Fruit fly (Drosophila melanogaster) S2 (cell line): Measurements from ENCODE around the gene CG34461.

Experiments used
- CG8478 ChIP-seq: fragments of >200 bp; optimal IDR thresholded peaks from 2 replicates; lab custom pipeline; 2018
- CTCF ChIP-seq, 2 experiments: fragments of >200 bp; optimal IDR thresholded peaks; 2 replicates each; lab custom pipeline; 2018

Gene CG34461

dm6 chr3L:8345182-8345581 lies 19.5 kb downstream of the CG34461 start:
- TF ChIP-seq CTCF (optimal IDR thresholded peaks at IDR 0.05; lab: Kevin White, UChicago) = no peak
- no peak for TF ChIP-seq CG8478 (lab: Kevin White, UChicago)

DNA sequence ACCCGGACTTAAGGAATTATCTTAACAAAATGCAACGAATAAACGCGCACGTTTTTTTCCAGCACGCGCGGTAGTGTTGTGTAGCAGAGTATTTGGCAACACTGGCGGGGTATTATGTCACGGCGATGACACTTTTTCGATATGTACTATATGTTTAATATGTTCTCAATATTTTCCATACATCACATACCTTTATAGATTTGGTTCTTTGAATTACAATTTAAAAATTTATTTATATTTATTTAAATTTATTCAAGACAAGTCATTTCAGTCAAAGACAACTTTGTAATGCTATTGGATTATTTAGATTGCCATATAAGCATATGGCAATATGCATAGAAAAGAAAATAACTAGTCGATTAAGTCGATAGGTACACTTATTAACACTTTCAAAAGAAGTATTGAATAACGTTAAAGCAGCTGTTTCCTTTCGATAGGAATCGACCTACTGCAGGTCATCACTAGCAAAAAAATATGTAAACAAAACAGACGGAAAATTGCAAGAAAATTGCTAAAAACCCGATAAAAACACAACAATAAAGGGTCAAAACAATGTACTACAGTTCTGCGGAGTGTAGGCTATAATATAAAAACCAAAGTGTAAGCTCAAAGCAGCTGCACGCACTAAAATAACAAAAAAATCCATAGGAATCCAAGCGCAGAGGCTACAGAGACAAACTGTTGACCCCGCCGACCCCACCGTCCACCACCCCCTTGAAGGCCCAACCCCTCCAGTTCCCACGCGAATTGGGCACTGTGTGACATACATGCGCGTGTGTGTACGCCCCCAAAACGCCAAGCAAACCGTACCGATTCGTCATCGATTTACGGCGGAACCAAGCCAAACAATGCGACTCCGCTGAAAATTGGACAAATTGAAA lies 20.7 kb downstream of the CG34461 start, which contains the start of the genes CG7182 and GAPcenA:
Gene CG7182 (minus strand): TSS at position 283 of the 881 bp plus-strand sequence.
Gene GAPcenA (plus strand): TSS at position 462 of the 881 bp plus-strand sequence.
- TF ChIP-seq CTCF (optimal IDR thresholded peaks at IDR 0.05; lab: Kevin White, UChicago) = no peak
- TF ChIP-seq CG8478 (lab: Kevin White, UChicago) = no peak

dm6 chr3L:8347346-8347745 lies 21.7 kb downstream of the CG34461 start:
- TF ChIP-seq CTCF (optimal IDR thresholded peaks at IDR 0.05; lab: Kevin White, UChicago) = no peak

DNA sequence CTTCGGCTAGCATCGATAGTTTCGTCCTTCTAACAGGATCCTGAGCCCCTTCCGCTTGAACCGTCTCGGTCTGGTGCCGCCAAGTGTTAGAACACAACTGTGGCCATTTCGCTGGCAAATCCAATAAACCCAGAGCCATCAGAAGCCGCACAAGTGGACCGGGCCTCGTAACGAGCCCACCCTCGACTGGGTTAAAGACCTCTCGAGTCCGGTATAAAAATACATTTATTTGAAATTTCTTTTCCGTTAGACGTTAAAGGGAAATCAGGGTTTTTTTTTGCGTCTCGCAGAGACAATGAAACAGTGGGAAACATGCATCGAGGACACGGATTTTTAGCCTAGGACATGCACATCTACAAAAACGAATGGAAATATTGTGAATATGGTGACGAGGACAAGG lies 30.5 kb downstream of the CG34461 start, which contains the start of gene Culd:
Gene Culd (minus strand): TSS at position 101 of the 400 bp plus-strand sequence.
- TF ChIP-seq CG8478 (lab: Kevin White, UChicago) (no peak), CTCF (optimal IDR thresholded peaks at IDR 0.05; lab: Kevin White, UChicago) (no peak)

DNA sequence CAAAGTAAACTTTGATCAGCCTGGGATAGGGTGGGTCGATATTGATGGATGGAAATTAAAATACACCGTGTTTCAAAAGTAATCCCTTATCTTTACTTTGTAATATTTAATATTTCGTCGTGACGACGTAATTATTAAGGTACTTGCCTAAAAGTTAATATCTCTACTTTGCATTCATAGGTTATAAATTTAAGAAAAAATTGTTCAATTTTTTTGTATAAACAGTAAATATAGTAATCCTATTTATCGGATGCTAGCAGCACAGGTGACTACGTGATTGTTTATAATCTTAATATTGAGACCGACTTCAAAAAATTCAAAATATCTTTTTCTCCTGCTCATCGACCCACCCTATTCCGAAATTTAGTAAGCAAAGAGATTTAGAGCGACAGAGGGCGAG lies 32.5 kb downstream of the CG34461 start:
- TF ChIP-seq CTCF (optimal IDR thresholded peaks at IDR 0.05; lab: Kevin White, UChicago) = no peak
- no peak for TF ChIP-seq CG8478 (lab: Kevin White, UChicago)

DNA sequence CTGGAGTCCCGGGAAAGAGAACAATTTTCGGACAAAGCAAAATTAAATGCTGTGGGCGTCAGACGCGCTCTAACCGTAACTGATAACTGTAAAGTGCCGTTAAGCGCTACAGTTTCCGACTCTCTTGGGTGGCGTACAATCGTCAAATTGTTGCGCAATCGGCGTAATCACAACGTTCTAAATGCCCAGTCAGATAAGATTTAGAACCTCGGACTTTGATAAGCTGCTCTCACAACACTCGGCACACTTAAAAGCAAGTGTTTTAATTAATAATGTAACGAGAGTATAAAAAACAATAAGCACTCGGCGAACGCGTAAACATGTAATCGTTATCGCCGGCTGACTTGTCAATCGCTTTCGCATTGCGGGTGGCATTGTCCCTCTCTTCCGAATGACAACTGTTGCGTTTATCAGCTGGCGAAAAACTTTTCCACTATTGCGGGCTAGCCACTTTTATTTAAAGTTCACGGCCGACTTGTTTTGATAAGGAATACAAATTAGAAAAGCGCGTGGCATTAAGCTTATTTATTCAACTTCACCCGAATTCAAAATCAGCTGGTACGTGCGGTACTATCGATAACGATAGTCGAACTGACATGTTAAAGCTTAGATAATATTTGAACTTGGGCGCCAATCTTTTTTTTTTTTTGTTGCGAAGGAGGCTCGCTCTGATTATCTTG lies 33.3 kb downstream of the CG34461 start:
- no peak for TF ChIP-seq CTCF (optimal IDR thresholded peaks at IDR 0.05; lab: Kevin White, UChicago)
- TF ChIP-seq CG8478 (lab: Kevin White, UChicago) = no peak

DNA sequence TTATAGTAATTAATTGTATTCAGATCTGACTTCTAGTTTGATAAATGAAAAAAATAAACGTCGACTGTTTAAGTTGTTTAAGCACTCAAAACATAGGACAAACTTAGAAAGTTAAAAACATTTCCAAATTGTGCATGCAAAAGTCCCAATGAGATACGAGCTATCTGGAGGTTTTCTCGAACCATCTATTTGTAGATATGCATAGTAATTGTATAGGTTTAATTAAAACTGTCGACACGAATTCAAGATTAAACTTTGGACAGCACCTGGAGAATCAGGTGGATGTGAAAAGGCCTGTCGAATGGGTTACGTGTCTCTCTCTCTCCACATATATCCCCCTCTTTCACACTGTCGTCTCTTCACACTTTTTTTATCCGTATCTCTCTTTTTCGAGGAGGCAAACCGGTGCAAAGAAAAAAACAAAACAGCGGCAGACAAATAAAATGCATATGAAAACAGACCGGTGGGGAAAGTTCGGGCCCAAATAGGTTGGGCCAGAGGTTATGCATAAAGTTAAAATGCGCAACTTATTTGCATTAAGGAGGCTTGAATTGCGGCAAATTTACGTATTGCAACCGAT lies 34.5 kb downstream of the CG34461 start:
- no peak for TF ChIP-seq CG8478 (lab: Kevin White, UChicago)
- TF ChIP-seq CTCF (optimal IDR thresholded peaks at IDR 0.05; lab: Kevin White, UChicago) = no peak

- TF ChIP-seq CG8478 (lab: Kevin White, UChicago) (no peak), CTCF (optimal IDR thresholded peaks at IDR 0.05; lab: Kevin White, UChicago) (no peak)
Observed at dm6 chr3L:8360643-8361110, 35.0 kb downstream of the CG34461 start, which contains the start of gene Idh. Idh (minus strand) TSS chr3L:8360906.

DNA sequence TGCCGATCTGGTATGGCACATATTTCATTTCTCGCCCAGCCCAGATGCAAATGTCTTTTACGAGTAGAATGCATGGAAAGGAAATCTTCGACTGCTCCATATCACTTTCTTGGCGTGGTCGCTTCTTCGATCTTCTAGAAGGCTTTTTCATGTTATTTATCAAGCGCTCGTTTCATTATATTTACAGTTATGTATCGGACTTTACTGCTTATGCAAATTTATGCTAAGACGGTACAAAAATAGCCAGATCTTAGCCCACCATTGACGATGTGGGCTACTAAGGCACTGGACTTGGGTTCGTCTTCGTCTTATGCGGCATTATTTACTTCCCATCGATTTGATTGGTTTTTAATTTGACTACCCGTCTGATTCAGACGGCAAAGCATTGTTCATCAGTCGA lies 37.6 kb downstream of the CG34461 start:
- no peak for TF ChIP-seq CG8478 (lab: Kevin White, UChicago)
- no peak for TF ChIP-seq CTCF (optimal IDR thresholded peaks at IDR 0.05; lab: Kevin White, UChicago)

DNA sequence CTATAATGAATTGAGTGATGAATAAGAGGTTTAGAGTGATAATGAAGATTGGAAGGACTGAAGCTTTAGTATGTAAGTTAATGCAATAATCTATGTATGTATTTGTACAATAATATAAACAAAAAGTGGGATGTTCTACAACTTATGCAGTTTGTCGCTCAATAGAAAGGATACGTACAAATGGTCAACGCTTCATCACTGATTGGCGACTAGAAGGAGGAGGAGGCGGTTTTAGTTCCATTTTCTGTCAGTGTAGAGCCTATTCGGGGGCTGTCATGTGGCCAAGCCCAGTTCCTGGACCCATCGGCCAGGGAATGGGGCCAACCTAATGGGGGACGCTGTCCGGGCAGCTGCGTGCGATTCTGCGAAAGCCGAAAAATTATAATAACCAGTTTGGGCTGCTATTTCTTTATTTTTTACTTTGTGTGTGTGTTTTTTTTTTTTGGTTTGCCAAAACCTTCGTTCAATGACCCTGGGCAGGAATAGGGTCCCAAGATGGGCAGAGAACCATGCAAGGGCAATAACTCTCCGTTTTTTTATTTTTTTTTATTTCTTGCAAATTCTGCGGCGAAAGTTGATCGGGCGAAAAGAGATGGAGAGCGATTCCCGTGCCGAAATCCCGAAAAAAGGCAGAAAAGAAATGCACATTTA lies 43.2 kb downstream of the CG34461 start:
- TF ChIP-seq CTCF (optimal IDR thresholded peaks at IDR 0.05; lab: Kevin White, UChicago) (no peak), CG8478 (lab: Kevin White, UChicago) (no peak)

dm6 chr3L:8369456-8369855 lies 43.8 kb downstream of the CG34461 start:
- TF ChIP-seq CTCF (optimal IDR thresholded peaks at IDR 0.05; lab: Kevin White, UChicago) (no peak), CG8478 (lab: Kevin White, UChicago) (no peak)

- TF ChIP-seq CTCF (optimal IDR thresholded peaks at IDR 0.05; lab: Kevin White, UChicago) (no peak), CG8478 (lab: Kevin White, UChicago) (no peak)
Observed at dm6 chr3L:8370922-8371321, 45.3 kb downstream of the CG34461 start.

- no peak for TF ChIP-seq CTCF (optimal IDR thresholded peaks at IDR 0.05; lab: Kevin White, UChicago)
- no peak for TF ChIP-seq CG8478 (lab: Kevin White, UChicago)
Observed at dm6 chr3L:8371538-8371937, 45.9 kb downstream of the CG34461 start.

dm6 chr3L:8372035-8372434 lies 46.4 kb downstream of the CG34461 start, which contains the start of gene ImpE1:
ImpE1 (plus strand) TSS chr3L:8372405.
- TF ChIP-seq CG8478 (lab: Kevin White, UChicago) = no peak
- TF ChIP-seq CTCF (optimal IDR thresholded peaks at IDR 0.05; lab: Kevin White, UChicago) = no peak
